Fruit fly (Drosophila melanogaster): ENCODE data around the gene CG32808.

The CG32808 gene

dm6 chrX:1482840-1483518 lies 13.4 kb upstream of the CG32808 start, which contains the start of the genes sta and inc (continued):
- TF ChIP-seq ss (GFP tag; optimal IDR thresholded peaks at IDR 0.05), result peak; percentile 70 to 76
- peak; percentile 57; the same call in 2 of the 3 replicates for TF ChIP-seq eg (GFP tag; IDR thresholded peaks at IDR 0.05)
- no peak for TF ChIP-seq CG11294 (GFP tag; IDR thresholded peaks at IDR 0.05)
- TF ChIP-seq Ets96B (tag; optimal IDR thresholded peaks at IDR 0.05), result peak; percentile 20
- TF ChIP-seq Hr38 (GFP tag; optimal IDR thresholded peaks at IDR 0.05), result no peak
- peak; percentile 90 for TF ChIP-seq Eip78C (GFP tag)
- no peak for TF ChIP-seq Hr4 (GFP tag; optimal IDR thresholded peaks at IDR 0.05)
- TF ChIP-seq Hr39 (GFP tag; optimal IDR thresholded peaks at IDR 0.05), result peak; percentile 31
- TF ChIP-seq CG8632 (GFP tag; optimal IDR thresholded peaks at IDR 0.05), result peak; percentile 28
- TF ChIP-seq svp (GFP tag), result peak; percentile 65

DNA sequence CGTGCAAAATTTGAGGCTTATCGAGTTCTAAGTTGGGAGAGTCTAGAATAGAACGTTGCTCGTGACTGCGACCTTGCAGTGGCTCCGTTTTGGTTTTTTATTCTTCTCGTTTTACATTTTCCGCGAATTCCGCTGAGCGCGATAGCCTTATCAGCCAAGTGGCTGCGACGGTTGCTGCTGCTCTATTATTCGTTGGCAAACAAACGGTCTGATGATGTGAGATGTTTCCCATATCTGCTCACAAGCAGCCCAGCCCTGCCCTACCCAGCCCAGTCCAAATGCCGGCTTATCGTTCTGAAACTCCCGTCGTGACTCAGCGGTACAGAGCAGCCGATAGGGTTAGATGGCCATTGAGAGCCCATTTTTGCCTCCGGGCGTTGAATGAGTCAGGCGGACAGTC lies 10.8 kb upstream of the CG32808 start:
- TF ChIP-seq svp (GFP tag) (peak; percentile 57), CG1621 (tag; optimal IDR thresholded peaks at IDR 0.05) (no peak)

dm6 chrX:1478276-1479122 lies 8.9 kb upstream of the CG32808 start, which contains the start of gene rush:
rush (plus strand) TSS chrX:1478552.
- TF ChIP-seq Eip75B (GFP tag; optimal IDR thresholded peaks at IDR 0.05) (peak; percentile 25), CG8632 (GFP tag; optimal IDR thresholded peaks at IDR 0.05) (no peak), CG7368 (GFP tag; optimal IDR thresholded peaks at IDR 0.05) (no peak), CG6276 (GFP tag; optimal IDR thresholded peaks at IDR 0.05) (no peak), CG6163 (GFP tag; IDR thresholded peaks at IDR 0.05) (0 out of 3 replicates have a peak, but pooled peaks have one; percentile 41), lz (GFP tag; optimal IDR thresholded peaks at IDR 0.05) (peak; percentile 30), eg (GFP tag; IDR thresholded peaks at IDR 0.05) (peak; percentile 36; the same call in 1 of the 3 replicates), Smox (GFP tag; optimal IDR thresholded peaks at IDR 0.05) (peak; percentile 32), CG11762 (GFP tag; optimal IDR thresholded peaks at IDR 0.05; ENCODE audit: insufficient read depth) (no peak), esn (GFP tag; optimal IDR thresholded peaks at IDR 0.05) (peak; percentile 36), Hr38 (GFP tag; optimal IDR thresholded peaks at IDR 0.05) (no peak), CG16779 (tag; optimal IDR thresholded peaks at IDR 0.05) (no peak), OdsH (GFP tag; optimal IDR thresholded peaks at IDR 0.05) (peak; percentile 48), CG11902 (GFP tag; optimal IDR thresholded peaks at IDR 0.05) (peak; percentile 17), CG34406 (GFP tag; optimal IDR thresholded peaks at IDR 0.05) (peak; percentile 7), Hr39 (GFP tag; optimal IDR thresholded peaks at IDR 0.05) (peak; percentile 57), Eip93F (GFP tag; optimal IDR thresholded peaks at IDR 0.05) (no peak), net (GFP tag; optimal IDR thresholded peaks at IDR 0.05) (peak; percentile 18), CG10669 (GFP tag; optimal IDR thresholded peaks at IDR 0.05) (no peak), CG6808 (GFP tag; optimal IDR thresholded peaks at IDR 0.05) (peak; percentile 19), Ets96B (tag; optimal IDR thresholded peaks at IDR 0.05) (no peak), acj6 (GFP tag; optimal IDR thresholded peaks at IDR 0.05) (peak; percentile 44), Ets21C (GFP tag; optimal IDR thresholded peaks at IDR 0.05) (peak; percentile 32), ss (GFP tag; optimal IDR thresholded peaks at IDR 0.05) (peak in 1 of 2 experiments; percentile 15), Sox14 (GFP tag; optimal IDR thresholded peaks at IDR 0.05) (peak; percentile 32), CG31627 (GFP tag; optimal IDR thresholded peaks at IDR 0.05) (peak; percentile 51), CG6792 (GFP tag; optimal IDR thresholded peaks at IDR 0.05) (peak; percentile 13), cyc (GFP tag; optimal IDR thresholded peaks at IDR 0.05) (peak; percentile 24), topi (GFP tag; optimal IDR thresholded peaks at IDR 0.05) (peak; percentile 44), fkh (GFP tag; optimal IDR thresholded peaks at IDR 0.05) (peak; percentile 46), CG6854 (GFP tag; optimal IDR thresholded peaks at IDR 0.05) (no peak), CG32006 (GFP tag; optimal IDR thresholded peaks at IDR 0.05) (peak; percentile 34), CG3032 (tag; optimal IDR thresholded peaks at IDR 0.05) (peak; percentile 22), CG15336 (GFP tag; IDR thresholded peaks at IDR 0.05) (0 out of 2 replicates have a peak, but pooled peaks have one; percentile 16), svp (GFP tag) (no peak), dac (GFP tag; optimal IDR thresholded peaks at IDR 0.05) (peak; percentile 2), CG3919 (GFP tag; optimal IDR thresholded peaks at IDR 0.05) (peak; percentile 11), achi (GFP tag; optimal IDR thresholded peaks at IDR 0.05) (peak; percentile 28), CG1621 (tag; optimal IDR thresholded peaks at IDR 0.05) (no peak), salr (GFP tag; optimal IDR thresholded peaks at IDR 0.05) (no peak), Eip78C (GFP tag) (peak; percentile 70)
